Fruit fly (Drosophila melanogaster): ENCODE measurements around the gene PIG-P.

The PIG-P gene

DNA sequence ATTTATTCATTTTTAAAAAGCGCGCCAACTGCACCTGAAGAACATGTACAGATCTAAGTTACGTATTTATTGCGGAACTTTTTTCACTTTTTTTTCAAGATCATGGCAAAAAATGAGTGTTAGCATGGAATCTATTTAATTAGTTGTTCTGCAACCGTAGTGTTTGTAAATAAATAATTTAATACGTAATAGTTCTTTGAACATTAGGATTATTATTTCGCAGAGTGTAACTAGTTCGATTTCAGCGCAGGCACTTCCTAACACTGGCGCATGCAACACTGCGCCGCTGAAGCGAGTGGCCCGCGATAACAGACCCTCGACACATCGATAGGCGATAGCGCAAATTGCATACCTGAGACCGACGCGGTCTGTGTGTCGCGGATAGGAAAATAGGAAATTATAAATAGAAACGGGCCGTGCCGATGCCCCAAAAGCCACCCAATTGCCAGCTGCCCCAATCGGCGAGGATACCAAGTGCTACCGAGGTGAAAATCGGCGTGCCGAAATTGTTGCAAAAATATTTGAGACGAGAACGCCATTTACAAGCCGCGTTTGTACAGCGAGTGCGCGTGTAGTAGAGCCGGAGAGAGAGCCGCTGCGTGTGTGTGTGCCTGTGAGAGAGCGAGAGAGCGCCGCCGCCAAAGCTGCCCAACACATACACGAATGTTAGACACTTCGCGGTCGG is 16.5 kb downstream of the PIG-P start, which contains the start of gene gro:
Gene gro, plus strand, starts transcription at position 320 of the 685 bp plus-strand sequence.
- TF ChIP-seq jim (GFP tag; optimal IDR thresholded peaks at IDR 0.05) (no peak), N (GFP tag; optimal IDR thresholded peaks at IDR 0.05) (peak; percentile 68), Dif (GFP tag; optimal IDR thresholded peaks at IDR 0.05; ENCODE audit: partially characterized antibody) (peak; percentile 83), lola (GFP tag; optimal IDR thresholded peaks at IDR 0.05) (no peak), GATAd (GFP tag; optimal IDR thresholded peaks at IDR 0.05) (peak; percentile 21), Hr83 (GFP tag; optimal IDR thresholded peaks at IDR 0.05; ENCODE audit: poor library complexity, severe bottlenecking) (peak; percentile 42), foxo (GFP tag; optimal IDR thresholded peaks at IDR 0.05) (peak in 1 of 2 experiments; percentile 78), CrebA (GFP tag; optimal IDR thresholded peaks at IDR 0.05; ENCODE audit: borderline replicate concordance) (no peak), HLH106 (tag; optimal IDR thresholded peaks at IDR 0.05) (peak; percentile 69), Mio (GFP tag; optimal IDR thresholded peaks at IDR 0.05) (no peak), OdsH (GFP tag; optimal IDR thresholded peaks at IDR 0.05) (peak; percentile 72), Dfd (GFP tag; optimal IDR thresholded peaks at IDR 0.05) (no peak), dmrt93B (GFP tag; optimal IDR thresholded peaks at IDR 0.05) (peak; percentile 60), woc (GFP tag; optimal IDR thresholded peaks at IDR 0.05) (peak; percentile 68), Jra (GFP tag; optimal IDR thresholded peaks at IDR 0.05) (peak; percentile 67), Hnf4 (GFP tag; optimal IDR thresholded peaks at IDR 0.05) (peak; percentile 85), Rel (GFP tag; optimal IDR thresholded peaks at IDR 0.05) (no peak), Rel (tag; optimal IDR thresholded peaks at IDR 0.05) (peak; percentile 14), Myc (optimal IDR thresholded peaks at IDR 0.05) (no peak), ey (GFP tag; optimal IDR thresholded peaks at IDR 0.05) (peak; percentile 70), br (GFP tag; optimal IDR thresholded peaks at IDR 0.05) (peak; percentile 77), usp (GFP tag; optimal IDR thresholded peaks at IDR 0.05) (no peak), psq (GFP tag; optimal IDR thresholded peaks at IDR 0.05) (peak; percentile 53), Sp1 (GFP tag; optimal IDR thresholded peaks at IDR 0.05) (peak; percentile 45), sv (GFP tag; optimal IDR thresholded peaks at IDR 0.05) (peak; percentile 47), CG32264 (GFP tag; optimal IDR thresholded peaks at IDR 0.05) (no peak), h (GFP tag; optimal IDR thresholded peaks at IDR 0.05) (peak; percentile 85), rgr (GFP tag; optimal IDR thresholded peaks at IDR 0.05) (peak; percentile 83), CG9705 (GFP tag; optimal IDR thresholded peaks at IDR 0.05) (peak; percentile 61), Hr78 (GFP tag; optimal IDR thresholded peaks at IDR 0.05) (no peak), brk (GFP tag; optimal IDR thresholded peaks at IDR 0.05) (peak; percentile 89), Abd-B (GFP tag; optimal IDR thresholded peaks at IDR 0.05) (no peak), fru (GFP tag; optimal IDR thresholded peaks at IDR 0.05) (peak; percentile 76), tai (GFP tag; optimal IDR thresholded peaks at IDR 0.05) (peak; percentile 88), dl (GFP tag; optimal IDR thresholded peaks at IDR 0.05; ENCODE audit: insufficient read depth in 1 of 2, partially characterized antibody in 2 of 2) (peak in 1 of 2 experiments; percentile 64), sage (GFP tag; optimal IDR thresholded peaks at IDR 0.05) (peak; percentile 71), pan (optimal IDR thresholded peaks at IDR 0.05) (no peak), dsf (GFP tag; optimal IDR thresholded peaks at IDR 0.05; ENCODE audit: borderline replicate concordance) (peak; percentile 64), Vsx2 (GFP tag; optimal IDR thresholded peaks at IDR 0.05; ENCODE audit: partially characterized antibody) (no peak)

dm6 chr3R:26039793-26040335 is 18.2 kb downstream of the PIG-P start:
- TF ChIP-seq Hr78 (GFP tag; optimal IDR thresholded peaks at IDR 0.05) (no peak), CrebA (GFP tag; optimal IDR thresholded peaks at IDR 0.05; ENCODE audit: borderline replicate concordance) (no peak), Myc (optimal IDR thresholded peaks at IDR 0.05) (no peak), sage (GFP tag; optimal IDR thresholded peaks at IDR 0.05) (no peak), psq (GFP tag; optimal IDR thresholded peaks at IDR 0.05) (no peak), Mio (GFP tag; optimal IDR thresholded peaks at IDR 0.05) (no peak)

Measured in whole organism, wandering third instar larva.